Worm (Caenorhabditis elegans): ENCODE measurements around the gene sng-1.

sng-1 gene

ce11 chrX:7326967-7327651, at the start of gene sng-1:
Gene sng-1 (plus strand): TSS chrX:7327601.
- TF ChIP-seq W03F9.2 (tag; optimal IDR thresholded peaks at IDR 0.05) (no peak), him-1 (tag; optimal IDR thresholded peaks at IDR 0.05) (peak; percentile 36)

ce11 chrX:7278095-7278494, 49.3 kb upstream of the sng-1 start:
- TF ChIP-seq him-1 (tag; optimal IDR thresholded peaks at IDR 0.05) = no peak
- no peak for TF ChIP-seq W03F9.2 (tag; optimal IDR thresholded peaks at IDR 0.05)
- no peak for TF ChIP-seq dao-5 (tag; optimal IDR thresholded peaks at IDR 0.05)

DNA sequence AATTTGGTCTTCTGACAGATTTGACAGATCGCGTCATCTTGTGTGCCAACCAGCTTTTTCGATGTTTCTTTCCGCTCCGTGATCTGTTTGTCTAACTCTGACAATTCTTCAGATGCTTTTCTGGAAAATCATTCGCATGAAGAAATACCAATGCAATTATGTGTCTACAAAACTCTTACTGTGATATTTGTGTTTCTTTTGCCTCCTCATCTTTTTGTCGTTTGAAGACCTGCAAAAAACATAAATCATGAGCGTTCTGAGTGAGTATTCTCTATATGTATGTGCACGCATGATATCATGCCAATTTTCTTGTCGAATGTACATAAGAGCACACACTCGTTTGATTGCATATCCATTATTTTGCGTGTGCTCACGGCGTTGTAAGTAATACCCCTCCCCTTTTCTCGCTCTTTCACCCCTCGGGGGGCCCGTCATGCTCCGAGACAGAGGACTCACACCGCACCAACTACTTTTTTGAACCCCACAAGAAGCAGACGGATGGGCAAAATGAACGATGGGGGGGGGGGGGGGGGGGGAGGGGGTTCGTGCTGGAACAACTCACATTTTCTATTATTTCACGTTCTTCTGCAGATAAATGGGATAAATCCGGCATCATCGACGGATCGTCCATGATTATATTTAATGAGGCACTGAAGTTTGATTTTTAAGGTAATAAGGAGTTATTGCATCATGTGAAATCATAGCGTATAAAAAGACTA, 47.6 kb upstream of the sng-1 start, which contains the start of gene unc-10:
Gene unc-10 (minus strand): TSS at position 652 of the 719 bp plus-strand sequence.
- no peak for TF ChIP-seq dao-5 (tag; optimal IDR thresholded peaks at IDR 0.05)
- no peak for TF ChIP-seq W03F9.2 (tag; optimal IDR thresholded peaks at IDR 0.05)
- TF ChIP-seq him-1 (tag; optimal IDR thresholded peaks at IDR 0.05) = no peak

- TF ChIP-seq dao-5 (tag; optimal IDR thresholded peaks at IDR 0.05) (no peak), him-1 (tag; optimal IDR thresholded peaks at IDR 0.05) (no peak), W03F9.2 (tag; optimal IDR thresholded peaks at IDR 0.05) (no peak)
Measured at ce11 chrX:7281347-7281746, 46.1 kb upstream of the sng-1 start.

DNA sequence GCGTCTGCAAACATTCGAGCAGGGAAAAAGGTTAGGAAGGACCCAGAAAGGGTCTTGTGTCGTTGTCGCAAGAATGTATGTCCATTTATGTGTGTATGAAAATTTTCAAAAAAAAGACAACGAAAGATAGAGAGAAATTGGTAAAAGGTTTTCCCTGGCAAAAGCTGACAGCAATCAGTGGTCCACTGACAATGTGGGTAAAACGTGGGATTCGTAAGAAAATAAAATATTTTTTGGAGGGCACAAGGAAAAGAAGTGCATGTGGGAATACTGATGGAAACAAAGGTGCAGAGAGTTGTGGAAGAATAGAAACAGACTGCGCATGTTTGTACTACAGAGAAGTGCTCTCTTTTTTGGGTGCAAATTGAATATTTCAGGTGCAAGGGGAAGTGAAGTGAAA, 44.3 kb upstream of the sng-1 start:
- TF ChIP-seq W03F9.2 (tag; optimal IDR thresholded peaks at IDR 0.05) (no peak), dao-5 (tag; optimal IDR thresholded peaks at IDR 0.05) (no peak), him-1 (tag; optimal IDR thresholded peaks at IDR 0.05) (no peak)

- TF ChIP-seq dao-5 (tag; optimal IDR thresholded peaks at IDR 0.05) (no peak), him-1 (tag; optimal IDR thresholded peaks at IDR 0.05) (peak; percentile 86), W03F9.2 (tag; optimal IDR thresholded peaks at IDR 0.05) (no peak)
Measured at ce11 chrX:7284724-7285184, 42.6 kb upstream of the sng-1 start.

DNA sequence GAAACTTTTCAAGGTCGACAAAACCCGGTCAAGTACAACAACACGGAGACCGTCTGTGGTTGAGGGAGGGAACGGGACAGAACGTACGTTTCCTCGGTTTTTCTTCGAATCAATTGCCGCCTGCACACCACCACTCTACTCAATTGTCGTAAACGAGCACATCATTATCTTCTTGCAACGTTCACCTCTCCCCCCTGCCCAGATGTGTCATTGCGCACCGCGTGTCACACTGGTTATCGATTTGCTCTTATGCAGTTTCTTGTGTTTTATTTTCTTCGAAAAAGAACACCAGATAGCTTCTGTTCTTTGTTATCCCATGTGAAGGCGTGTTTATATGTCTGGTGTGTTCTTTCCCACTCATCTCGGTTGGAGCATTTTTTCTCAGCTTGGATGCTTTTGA, 37.8 kb upstream of the sng-1 start:
- no peak for TF ChIP-seq W03F9.2 (tag; optimal IDR thresholded peaks at IDR 0.05)
- TF ChIP-seq dao-5 (tag; optimal IDR thresholded peaks at IDR 0.05) = no peak
- no peak for TF ChIP-seq him-1 (tag; optimal IDR thresholded peaks at IDR 0.05)

- no peak for TF ChIP-seq dao-5 (tag; optimal IDR thresholded peaks at IDR 0.05)
- TF ChIP-seq him-1 (tag; optimal IDR thresholded peaks at IDR 0.05) = no peak
- no peak for TF ChIP-seq W03F9.2 (tag; optimal IDR thresholded peaks at IDR 0.05)
Measured at ce11 chrX:7290859-7291628, 36.4 kb upstream of the sng-1 start.

DNA sequence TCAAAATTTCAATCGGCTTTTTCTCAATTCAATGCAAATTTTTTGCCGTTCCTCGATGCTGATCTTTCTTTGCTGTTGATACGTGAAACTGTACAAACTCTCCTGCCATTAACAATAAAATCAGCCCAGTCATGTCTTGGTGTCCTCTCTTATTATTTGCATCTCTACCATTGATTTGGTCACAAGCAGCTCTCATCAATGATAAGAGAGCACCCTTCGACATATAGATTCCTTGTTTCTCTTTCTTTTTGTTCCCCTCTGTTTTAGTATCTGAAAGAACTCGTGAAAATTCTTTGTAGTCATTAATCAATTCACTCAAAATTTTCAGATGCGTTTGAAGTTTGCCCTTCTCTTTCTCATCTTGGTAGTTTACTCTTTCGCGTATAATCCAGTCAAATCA, 35.6 kb upstream of the sng-1 start, which contains the start of gene lron-7:
Gene lron-7 (plus strand): TSS at position 323 of the 400 bp plus-strand sequence.
- TF ChIP-seq dao-5 (tag; optimal IDR thresholded peaks at IDR 0.05) (no peak), W03F9.2 (tag; optimal IDR thresholded peaks at IDR 0.05) (no peak), him-1 (tag; optimal IDR thresholded peaks at IDR 0.05) (no peak)

DNA sequence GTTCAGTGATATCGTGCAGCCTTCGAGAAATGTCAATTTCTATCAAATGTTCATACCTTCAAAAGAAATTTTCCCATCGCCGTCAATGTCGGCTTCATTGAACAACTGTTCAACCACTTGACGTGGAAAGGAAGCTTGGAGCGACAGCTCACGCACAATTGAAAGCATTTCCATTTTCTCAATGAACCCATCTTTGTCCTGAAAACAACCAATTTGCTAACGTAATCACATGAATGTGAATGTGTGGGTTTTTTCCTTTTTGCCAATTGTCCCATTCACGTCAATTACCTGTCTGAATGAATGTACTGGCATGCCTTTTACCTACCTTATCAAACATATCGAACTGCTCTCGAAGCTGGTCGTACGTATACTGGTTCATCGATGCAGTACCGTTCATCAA, 31.1 kb upstream of the sng-1 start:
- TF ChIP-seq him-1 (tag; optimal IDR thresholded peaks at IDR 0.05) (no peak), dao-5 (tag; optimal IDR thresholded peaks at IDR 0.05) (no peak), W03F9.2 (tag; optimal IDR thresholded peaks at IDR 0.05) (no peak)

DNA sequence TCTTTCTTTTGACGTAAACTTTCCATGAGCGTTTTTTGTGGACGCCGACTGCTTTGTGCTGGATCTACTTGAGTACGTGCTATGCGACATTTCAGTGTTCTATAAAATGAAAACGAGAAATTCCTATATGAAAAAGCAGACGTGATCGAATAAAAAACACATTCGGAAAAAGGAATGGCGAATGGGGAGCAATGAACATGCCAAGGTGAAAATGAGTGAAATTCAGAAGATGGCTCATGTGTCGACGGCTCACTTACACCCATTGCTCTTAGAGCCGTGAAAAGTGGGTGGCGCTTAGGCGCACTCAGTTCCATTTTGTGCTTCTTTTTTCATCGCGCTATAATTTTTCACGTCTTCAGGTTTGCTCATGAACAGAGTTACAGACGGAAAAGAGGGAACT, 28.7 kb upstream of the sng-1 start, which contains the start of gene K03A1.4:
Gene K03A1.4 (minus strand): TSS at position 101 of the 400 bp plus-strand sequence.
- TF ChIP-seq W03F9.2 (tag; optimal IDR thresholded peaks at IDR 0.05) (no peak), dao-5 (tag; optimal IDR thresholded peaks at IDR 0.05) (no peak), him-1 (tag; optimal IDR thresholded peaks at IDR 0.05) (no peak)

DNA sequence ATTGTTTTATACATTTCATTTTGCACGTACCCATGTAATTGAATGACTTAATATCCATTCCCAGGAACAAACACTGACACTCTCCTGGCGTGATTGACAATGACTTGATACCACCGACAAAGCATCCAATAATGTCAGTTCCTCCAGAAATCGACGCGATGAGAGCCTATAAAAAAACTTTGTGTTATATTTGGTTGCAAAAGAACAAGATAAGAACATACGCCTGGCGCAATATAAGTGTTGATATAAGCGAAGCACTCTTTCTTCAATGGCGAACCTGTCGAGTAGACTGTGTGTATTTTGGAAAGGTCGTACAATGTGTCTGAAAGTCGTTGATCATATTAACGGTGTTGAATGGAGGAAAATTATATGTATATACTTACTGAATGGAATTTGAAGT, 24.3 kb upstream of the sng-1 start:
- no peak for TF ChIP-seq him-1 (tag; optimal IDR thresholded peaks at IDR 0.05)

DNA sequence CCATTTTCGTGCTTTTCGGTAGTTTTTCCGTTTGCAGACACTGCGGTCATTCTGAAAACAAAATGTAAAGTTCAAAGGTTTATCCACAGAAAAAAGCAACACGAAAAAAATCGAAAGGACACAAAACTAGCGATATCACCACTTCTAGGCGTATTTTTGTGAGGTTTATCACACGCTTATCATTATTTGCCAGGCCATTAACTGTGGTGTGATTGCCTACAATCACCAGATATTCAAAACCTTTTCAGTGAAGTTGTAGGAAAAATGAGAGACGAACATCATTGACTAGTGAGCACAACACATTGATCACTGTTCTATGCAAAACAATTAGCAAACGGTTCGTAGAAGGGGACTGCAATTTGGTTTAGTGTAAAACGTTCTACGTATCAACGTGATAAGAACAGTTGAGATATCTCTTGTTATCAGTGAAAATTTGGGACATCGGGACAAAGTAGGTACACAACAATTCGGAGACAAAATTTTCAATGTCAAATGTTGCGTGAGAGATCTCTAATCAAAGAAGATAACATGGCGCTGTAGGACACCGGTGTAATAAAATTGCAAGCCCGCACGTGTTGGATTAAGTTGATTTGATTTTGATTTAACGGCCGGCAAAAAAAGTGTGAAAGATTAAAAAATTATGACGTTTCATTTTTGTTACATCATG, 21.7 kb upstream of the sng-1 start, which contains the start of gene sur-5:
Gene sur-5 (minus strand): TSS at position 51 of the 667 bp plus-strand sequence.
- TF ChIP-seq dao-5 (tag; optimal IDR thresholded peaks at IDR 0.05) (no peak), W03F9.2 (tag; optimal IDR thresholded peaks at IDR 0.05) (no peak), him-1 (tag; optimal IDR thresholded peaks at IDR 0.05) (no peak)
